Worm (Caenorhabditis elegans): ENCODE measurements around the gene clec-163.
A peak's percentile ranks its signal among the peaks of the same experiment; 100 is the strongest.

The clec-163 gene

ce11 chrIII:10816045-10816444 lies 21.9 kb downstream of the clec-163 start:
- TF ChIP-seq duxl-1 (tag; optimal IDR thresholded peaks at IDR 0.05; ENCODE audit: poor library complexity), result no peak
- TF ChIP-seq aha-1 (tag), result peak; percentile 24
- TF ChIP-seq Y5F2A.4 (GFP tag; optimal IDR thresholded peaks at IDR 0.05), result no peak
- peak; percentile 63 for TF ChIP-seq nhr-11 (tag; optimal IDR thresholded peaks at IDR 0.05)
- peak in 1 of 2 experiments; percentile 42 for TF ChIP-seq daf-16 (GFP tag; optimal IDR thresholded peaks at IDR 0.05)
- no peak for TF ChIP-seq daf-16 (tag; optimal IDR thresholded peaks at IDR 0.05)

- no peak for TF ChIP-seq sdz-12 (GFP tag; optimal IDR thresholded peaks at IDR 0.05)
- no peak for TF ChIP-seq snpc-4 (tag; optimal IDR thresholded peaks at IDR 0.05)
- TF ChIP-seq F49E8.2 (tag; optimal IDR thresholded peaks at IDR 0.05; ENCODE audit: borderline replicate concordance), result no peak
- TF ChIP-seq dmd-9 (GFP tag; IDR thresholded peaks at IDR 0.05), result 0 out of 2 replicates have a peak, but pooled peaks have one; percentile 7
- no peak for TF ChIP-seq Y48G9A.11 (GFP tag; IDR thresholded peaks at IDR 0.05)
- no peak for TF ChIP-seq egl-27 (tag; optimal IDR thresholded peaks at IDR 0.05)
- no peak for TF ChIP-seq fkh-10 (GFP tag; optimal IDR thresholded peaks at IDR 0.05)
- TF ChIP-seq hlh-11 (tag; optimal IDR thresholded peaks at IDR 0.05), result peak; percentile 48
- no peak for TF ChIP-seq lin-29 (GFP tag; IDR thresholded peaks at IDR 0.05)
- TF ChIP-seq ztf-7 (tag; optimal IDR thresholded peaks at IDR 0.05), result no peak
- TF ChIP-seq pqm-1 (tag; optimal IDR thresholded peaks at IDR 0.05), result no peak
- peak in 1 of 2 experiments; percentile 20 for TF ChIP-seq daf-16 (GFP tag; optimal IDR thresholded peaks at IDR 0.05)
- no peak for TF ChIP-seq daf-16 (tag; optimal IDR thresholded peaks at IDR 0.05)
- TF ChIP-seq attf-4 (tag; optimal IDR thresholded peaks at IDR 0.05), result no peak
- TF ChIP-seq ceh-32 (tag; optimal IDR thresholded peaks at IDR 0.05; ENCODE audit: poor library complexity), result no peak
- TF ChIP-seq hmg-1.1 (GFP tag; IDR thresholded peaks at IDR 0.05), result no peak
- peak; percentile 33; the same call in 1 of the 2 replicates for TF ChIP-seq egl-43 (GFP tag; IDR thresholded peaks at IDR 0.05)
- no peak for TF ChIP-seq skn-1 (tag; optimal IDR thresholded peaks at IDR 0.05)
- no peak for TF ChIP-seq zfp-3 (GFP tag; conservative IDR thresholded peaks at IDR 0.05)
- TF ChIP-seq madf-5 (GFP tag; IDR thresholded peaks at IDR 0.05), result 0 out of 4 replicates have a peak, but pooled peaks of 1 of the 2 experiments have one; percentile 61
- no peak for TF ChIP-seq F10B5.3 (tag; optimal IDR thresholded peaks at IDR 0.05)
- TF ChIP-seq jun-1 (tag; optimal IDR thresholded peaks at IDR 0.05), result no peak
- 0 out of 2 replicates have a peak, but pooled peaks have one; percentile 9 for TF ChIP-seq D1046.2 (GFP tag; IDR thresholded peaks at IDR 0.05)
- 0 out of 2 replicates have a peak, but pooled peaks have one; percentile 13 for TF ChIP-seq T26A8.4 (GFP tag; IDR thresholded peaks at IDR 0.05)
- peak; percentile 75 for TF ChIP-seq aha-1 (tag)
- TF ChIP-seq ceh-62 (tag; optimal IDR thresholded peaks at IDR 0.05), result no peak
- TF ChIP-seq lir-3 (tag; optimal IDR thresholded peaks at IDR 0.05), result no peak
- TF ChIP-seq nhr-111 (GFP tag; optimal IDR thresholded peaks at IDR 0.05), result no peak
- TF ChIP-seq set-16 (GFP tag; IDR thresholded peaks at IDR 0.05), result peak; percentile 89
- no peak for TF ChIP-seq nhr-77 (tag; optimal IDR thresholded peaks at IDR 0.05)
- TF ChIP-seq zip-2 (tag; optimal IDR thresholded peaks at IDR 0.05), result no peak
Observed at ce11 chrIII:10816800-10817418, 22.8 kb downstream of the clec-163 start, which contains the start of gene sca-1. Gene sca-1, minus strand, starts transcription at chrIII:10816850.

- TF ChIP-seq aly-2 (tag; optimal IDR thresholded peaks at IDR 0.05), result no peak
- no peak for TF ChIP-seq daf-16 (GFP tag; optimal IDR thresholded peaks at IDR 0.05)
- TF ChIP-seq daf-16 (tag; optimal IDR thresholded peaks at IDR 0.05), result peak; percentile 21
- peak; percentile 40 for TF ChIP-seq nhr-6 (tag; optimal IDR thresholded peaks at IDR 0.05)
- TF ChIP-seq lir-3 (tag; optimal IDR thresholded peaks at IDR 0.05), result no peak
- TF ChIP-seq duxl-1 (tag; optimal IDR thresholded peaks at IDR 0.05; ENCODE audit: poor library complexity), result no peak
- peak; percentile 63 for TF ChIP-seq nhr-25 (tag; optimal IDR thresholded peaks at IDR 0.05; ENCODE audit: borderline replicate concordance, insufficient read depth)
- TF ChIP-seq ceh-32 (tag; optimal IDR thresholded peaks at IDR 0.05; ENCODE audit: poor library complexity), result no peak
- TF ChIP-seq dve-1 (tag; optimal IDR thresholded peaks at IDR 0.05; ENCODE audit: insufficient read depth), result peak; percentile 77
- TF ChIP-seq nhr-42 (GFP tag; IDR thresholded peaks at IDR 0.05), result 0 out of 2 replicates have a peak, but pooled peaks have one; percentile 25
- TF ChIP-seq attf-4 (tag; optimal IDR thresholded peaks at IDR 0.05), result no peak
- no peak for TF ChIP-seq nhr-48 (tag; optimal IDR thresholded peaks at IDR 0.05)
- TF ChIP-seq ZK546.5 (tag; optimal IDR thresholded peaks at IDR 0.05), result no peak
- TF ChIP-seq F49E8.2 (tag; optimal IDR thresholded peaks at IDR 0.05; ENCODE audit: borderline replicate concordance), result no peak
- TF ChIP-seq lsy-2 (tag; optimal IDR thresholded peaks at IDR 0.05), result peak; percentile 63 to 76
- TF ChIP-seq tra-1 (GFP tag; IDR thresholded peaks at IDR 0.05), result 0 out of 2 replicates have a peak, but pooled peaks have one; percentile 37
- no peak for TF ChIP-seq lin-29 (GFP tag; IDR thresholded peaks at IDR 0.05)
- TF ChIP-seq ztf-7 (tag; optimal IDR thresholded peaks at IDR 0.05), result no peak
- TF ChIP-seq lim-7 (GFP tag; IDR thresholded peaks at IDR 0.05), result peak; percentile 51; the same call in 1 of the 2 replicates
- no peak for TF ChIP-seq ces-1 (GFP tag; optimal IDR thresholded peaks at IDR 0.05)
- no peak for TF ChIP-seq zfp-2 (tag; optimal IDR thresholded peaks at IDR 0.05)
- peak; percentile 58 for TF ChIP-seq hlh-30 (tag; optimal IDR thresholded peaks at IDR 0.05; ENCODE audit: insufficient read depth)
Observed at ce11 chrIII:10818364-10818763, 24.2 kb downstream of the clec-163 start.
